Worm (Caenorhabditis elegans) whole organism, L3 larva: ENCODE data around the gene irld-3.

ENCODE experiments used
- aly-2 ChIP-seq: fragments of 150-350 bp; optimal IDR thresholded peaks from 2 replicates; lab custom pipeline; 2014; ENCODE audit warnings: missing biosample characterization, missing genetic modification characterization
- ceh-28 ChIP-seq: fragments of 150-350 bp; optimal IDR thresholded peaks from 2 replicates; lab custom pipeline; 2014; ENCODE audit warnings: missing biosample characterization, missing genetic modification reagents, missing genetic modification characterization
- daf-12 ChIP-seq: fragments of 150-350 bp; optimal IDR thresholded peaks from 2 replicates; lab custom pipeline; 2014; ENCODE audit warnings: missing biosample characterization, missing genetic modification reagents, missing genetic modification characterization
- egl-5 ChIP-seq: fragments of 150-350 bp; optimal IDR thresholded peaks from 2 replicates; lab custom pipeline; 2017; ENCODE audit warnings: missing biosample characterization, missing genetic modification reagents, missing genetic modification characterization, inconsistent platforms
- elt-3 ChIP-seq, 3 experiments: fragments of 150-350 bp in 1 of 3; sonication (generic microtip) in 2 of 3; optimal IDR thresholded peaks; 2 replicates in 2 of 3; 4 replicates in 1 of 3; lab custom pipeline; 2014 to 2017; ENCODE audit warnings: missing biosample characterization in 3 of 3, missing genetic modification characterization in 3 of 3
- fkh-2 ChIP-seq: fragments of 150-350 bp; optimal IDR thresholded peaks from 2 replicates; lab custom pipeline; 2014; ENCODE audit warnings: missing biosample characterization, missing genetic modification reagents, missing genetic modification characterization
- lin-15B ChIP-seq: fragments of 150-350 bp; optimal IDR thresholded peaks from 2 replicates; lab custom pipeline; 2014; ENCODE audit warnings: missing biosample characterization, missing genetic modification characterization
- lin-39 ChIP-seq: fragments of 150-350 bp; optimal IDR thresholded peaks from 2 replicates; lab custom pipeline; 2018; ENCODE audit warnings: missing biosample characterization, missing genetic modification reagents, missing genetic modification characterization
- nfya-1 ChIP-seq: sonication (generic microtip); optimal IDR thresholded peaks from 2 replicates; lab custom pipeline; 2017; ENCODE audit warnings: missing genetic modification characterization, mild to moderate bottlenecking, missing compliant biosample characterization, antibody characterized with exemption, moderate library complexity; ENCODE audit not compliant: insufficient read depth
- nhr-11 ChIP-seq: fragments of 150-350 bp; optimal IDR thresholded peaks from 2 replicates; lab custom pipeline; 2014; ENCODE audit warnings: missing biosample characterization, missing genetic modification characterization
- nhr-12 ChIP-seq: fragments of 150-350 bp; optimal IDR thresholded peaks from 2 replicates; lab custom pipeline; 2014; ENCODE audit warnings: missing biosample characterization, missing genetic modification characterization
- nhr-23 ChIP-seq: fragments of 150-350 bp; optimal IDR thresholded peaks from 2 replicates; lab custom pipeline; 2014; ENCODE audit warnings: missing biosample characterization, missing genetic modification reagents, missing genetic modification characterization
- nhr-237 ChIP-seq: fragments of 150-350 bp; optimal IDR thresholded peaks from 2 replicates; lab custom pipeline; 2014; ENCODE audit warnings: missing biosample characterization, missing genetic modification characterization
- pqm-1 ChIP-seq: fragments of 150-350 bp; optimal IDR thresholded peaks from 2 replicates; lab custom pipeline; 2017; ENCODE audit warnings: missing biosample characterization, missing genetic modification characterization, inconsistent platforms
- sea-2 ChIP-seq: fragments of 150-350 bp; sonication (generic microtip); optimal IDR thresholded peaks from 4 replicates; lab custom pipeline; 2014; ENCODE audit warnings: missing biosample characterization, missing genetic modification reagents, missing genetic modification characterization
- skn-1 ChIP-seq: fragments of 150-350 bp; optimal IDR thresholded peaks from 2 replicates; lab custom pipeline; 2014; ENCODE audit warnings: missing biosample characterization, missing genetic modification characterization
- snpc-4 ChIP-seq: fragments of 150-350 bp; optimal IDR thresholded peaks from 2 replicates; lab custom pipeline; 2014; ENCODE audit warnings: missing biosample characterization, missing genetic modification characterization
- unc-62 ChIP-seq: fragments of 150-350 bp; sonication (generic microtip); optimal IDR thresholded peaks from 4 replicates; lab custom pipeline; 2014; ENCODE audit warnings: missing biosample characterization, missing genetic modification reagents, missing genetic modification characterization

Gene irld-3

DNA sequence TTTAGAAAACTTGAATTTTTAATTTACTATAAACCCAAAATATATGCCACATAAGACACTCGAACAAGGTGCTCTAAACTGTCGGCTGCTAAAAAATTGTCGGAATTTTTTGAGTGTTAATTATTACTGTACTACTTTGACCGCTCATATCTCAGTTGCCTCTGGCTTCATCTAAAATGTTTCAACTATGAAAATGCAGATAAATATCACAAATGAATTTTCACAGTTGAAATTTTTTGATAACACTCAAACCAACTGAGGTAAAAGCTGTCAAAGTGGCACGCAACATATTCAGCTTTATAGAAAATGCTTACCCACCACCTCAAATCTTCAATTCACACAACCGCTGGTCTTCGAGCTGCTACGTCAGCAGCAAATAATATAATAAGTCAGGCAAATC, 49.6 kb downstream of the irld-3 start, which contains the start of gene acs-21:
Gene acs-21, plus strand, starts transcription at position 301 of the 400 bp plus-strand sequence.
- no peak for TF ChIP-seq lin-15B (tag; lab: Kevin White, UChicago)
- no peak for TF ChIP-seq nhr-12 (tag; lab: Kevin White, UChicago)
- TF ChIP-seq nfya-1 (tag; lab: Kevin White, UChicago): no peak
- no peak for TF ChIP-seq ceh-28 (tag; lab: Kevin White, UChicago)
- no peak for TF ChIP-seq egl-5 (tag; lab: Kevin White, UChicago)
- no peak for TF ChIP-seq daf-12 (tag; lab: Kevin White, UChicago)
- TF ChIP-seq unc-62 (GFP tag; lab: Kevin White, UChicago): no peak
- TF ChIP-seq fkh-2 (tag; lab: Kevin White, UChicago): no peak
- TF ChIP-seq sea-2: no peak
- TF ChIP-seq pqm-1 (tag; lab: Kevin White, UChicago): no peak
- TF ChIP-seq nhr-237 (tag; lab: Kevin White, UChicago): no peak
- TF ChIP-seq lin-39 (tag; lab: Kevin White, UChicago): no peak
- TF ChIP-seq elt-3 (tag; optimal IDR thresholded peaks at IDR 0.05; lab: Kevin White, UChicago): no peak
- no peak for TF ChIP-seq aly-2 (tag; lab: Kevin White, UChicago)
- no peak for TF ChIP-seq skn-1 (tag; lab: Kevin White, UChicago)
- TF ChIP-seq snpc-4 (tag; lab: Kevin White, UChicago): no peak
- TF ChIP-seq nhr-11 (tag; lab: Kevin White, UChicago): no peak
- no peak for TF ChIP-seq nhr-23 (tag; lab: Kevin White, UChicago)
